Fruit fly (Drosophila melanogaster): ENCODE results near the gene CG13989.

DNA sequence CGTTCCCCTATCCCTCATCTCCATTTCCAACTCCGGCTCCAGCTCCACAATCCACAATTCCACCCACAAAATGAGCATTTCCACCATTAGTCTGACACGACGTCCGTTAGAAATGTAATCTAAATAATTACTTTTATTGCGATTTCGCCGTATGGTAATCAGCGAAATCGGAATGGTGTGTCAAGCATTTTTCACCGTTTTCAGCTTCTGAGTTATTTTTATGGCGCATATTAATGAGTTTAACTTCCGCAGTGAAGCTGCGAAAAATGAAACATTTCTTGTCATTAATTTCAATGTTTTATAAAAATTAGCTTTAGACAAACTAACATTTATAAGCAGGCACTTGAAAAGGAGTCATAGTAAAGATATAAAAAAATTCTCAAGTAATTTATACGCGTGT is at the start of gene CG13989:
- TF ChIP-seq psq (optimal IDR thresholded peaks at IDR 0.05) (no peak), pan (optimal IDR thresholded peaks at IDR 0.05) (no peak)

Data from whole organism.